Fruit fly (Drosophila melanogaster): Measurements from ENCODE around the gene CG14563.

CG14563 gene

dm6 chr3L:21832203-21833160, 9.7 kb downstream of the CG14563 start, which contains the start of the genes CG7148 and Nopp140 (continued):
- TF ChIP-seq CG10147 (GFP tag; optimal IDR thresholded peaks at IDR 0.05) (peak; percentile 53), NFAT (GFP tag; IDR thresholded peaks at IDR 0.05) (peak; percentile 89), Dad (GFP tag; optimal IDR thresholded peaks at IDR 0.05) (peak; percentile 27), chif (GFP tag; optimal IDR thresholded peaks at IDR 0.05) (peak; percentile 26 to 54), Bdp1 (GFP tag; optimal IDR thresholded peaks at IDR 0.05) (peak; percentile 50), chn (GFP tag; optimal IDR thresholded peaks at IDR 0.05) (peak; percentile 66), zen2 (GFP tag; IDR thresholded peaks at IDR 0.05; ENCODE audit: partially characterized antibody) (no peak), CG6654 (GFP tag; optimal IDR thresholded peaks at IDR 0.05) (no peak), luna (GFP tag; optimal IDR thresholded peaks at IDR 0.05) (peak; percentile 42), H2.0 (GFP tag; IDR thresholded peaks at IDR 0.05) (peak; percentile 74), CG9215 (GFP tag; IDR thresholded peaks at IDR 0.05) (peak; percentile 35; the same call in 1 of the 2 replicates), Mad (GFP tag; optimal IDR thresholded peaks at IDR 0.05) (peak; percentile 54), HLH3B (GFP tag; IDR thresholded peaks at IDR 0.05) (peak; percentile 41; the same call in 1 of the 2 replicates), schlank (tag; optimal IDR thresholded peaks at IDR 0.05) (peak; percentile 63), CG18011 (GFP tag; optimal IDR thresholded peaks at IDR 0.05) (peak; percentile 34), dmrt11E (tag; optimal IDR thresholded peaks at IDR 0.05) (peak; percentile 42), hb (GFP tag; IDR thresholded peaks at IDR 0.05; ENCODE audit: partially characterized antibody) (no peak), repo (GFP tag; optimal IDR thresholded peaks at IDR 0.05) (peak; percentile 59), CG9609 (GFP tag; optimal IDR thresholded peaks at IDR 0.05) (peak; percentile 76), Ets65A (GFP tag) (peak; percentile 95), CG3726 (GFP tag; IDR thresholded peaks at IDR 0.05) (no peak), vvl (GFP tag; IDR thresholded peaks at IDR 0.05) (peak; percentile 74), lmd (GFP tag; IDR thresholded peaks at IDR 0.05) (peak; percentile 66; the same call in 1 of the 2 replicates), gsb-n (tag; optimal IDR thresholded peaks at IDR 0.05) (peak; percentile 35), emc (GFP tag; optimal IDR thresholded peaks at IDR 0.05) (peak; percentile 51), CG13624 (GFP tag; optimal IDR thresholded peaks at IDR 0.05) (peak; percentile 69), fu2 (GFP tag; optimal IDR thresholded peaks at IDR 0.05) (peak; percentile 68)

dm6 chr3L:21830125-21830524, 12.1 kb downstream of the CG14563 start:
- TF ChIP-seq gce (GFP tag; IDR thresholded peaks at IDR 0.05) (no peak), BEAF-32 (GFP tag; optimal IDR thresholded peaks at IDR 0.05) (no peak), phol (tag; optimal IDR thresholded peaks at IDR 0.05) (peak; percentile 9), Sry-δ (GFP tag; optimal IDR thresholded peaks at IDR 0.05) (no peak), CG15479 (GFP tag; optimal IDR thresholded peaks at IDR 0.05) (no peak), D19A (tag; optimal IDR thresholded peaks at IDR 0.05) (no peak), Opbp (GFP tag; IDR thresholded peaks at IDR 0.05; ENCODE audit: partially characterized antibody) (no peak), Mes4 (GFP tag; optimal IDR thresholded peaks at IDR 0.05) (no peak), CG7372 (GFP tag; IDR thresholded peaks at IDR 0.05) (no peak), dati (GFP tag; IDR thresholded peaks at IDR 0.05) (no peak), CG8478 (optimal IDR thresholded peaks at IDR 0.05) (no peak), row (GFP tag; IDR thresholded peaks at IDR 0.05) (peak; percentile 37; the same call in 1 of the 3 replicates), gem (tag; optimal IDR thresholded peaks at IDR 0.05) (peak; percentile 6), sna (GFP tag; IDR thresholded peaks at IDR 0.05; ENCODE audit: partially characterized antibody) (no peak), pum (GFP tag; optimal IDR thresholded peaks at IDR 0.05) (no peak), CG12104 (GFP tag; optimal IDR thresholded peaks at IDR 0.05) (no peak), ab (GFP tag; optimal IDR thresholded peaks at IDR 0.05) (no peak), CG3065 (GFP tag; optimal IDR thresholded peaks at IDR 0.05) (no peak), CG32532 (GFP tag; IDR thresholded peaks at IDR 0.05) (no peak), pan (optimal IDR thresholded peaks at IDR 0.05) (no peak), pan (GFP tag; optimal IDR thresholded peaks at IDR 0.05 in 1 of 2, IDR thresholded peaks at IDR 0.05 in 1 of 2) (peak in 1 of 2 experiments; percentile 12), chm (GFP tag; IDR thresholded peaks at IDR 0.05) (no peak), Sry-β (GFP tag; optimal IDR thresholded peaks at IDR 0.05) (peak; percentile 59), gsb-n (tag; optimal IDR thresholded peaks at IDR 0.05) (no peak), wek (GFP tag; optimal IDR thresholded peaks at IDR 0.05) (peak; percentile 75)

All from whole organism, embryonic.